Worm (Caenorhabditis elegans): ENCODE results near the gene C30G12.2.

The C30G12.2 gene

DNA sequence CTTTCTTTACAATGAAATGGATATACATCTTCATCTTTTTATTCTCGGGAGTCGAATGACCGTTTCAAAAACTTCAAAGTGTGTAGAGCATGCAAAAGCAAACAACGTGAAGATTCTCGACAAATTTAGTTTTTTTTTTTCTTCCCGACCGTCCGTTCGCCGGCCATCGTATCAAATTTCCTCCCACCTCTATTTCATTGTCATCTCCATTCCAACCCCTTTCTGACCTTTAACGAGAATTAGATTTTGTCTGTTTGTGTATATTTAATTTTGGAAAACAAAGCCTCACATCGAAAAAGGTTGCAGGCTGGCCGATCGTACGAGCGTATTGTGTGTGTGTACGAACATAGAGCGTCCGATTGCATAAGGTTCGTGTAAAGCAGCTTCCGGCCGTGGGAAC, 8.8 kb downstream of the C30G12.2 start, which contains the start of gene C30G12.1:
Gene C30G12.1 (plus strand): TSS at position 301 of the 400 bp plus-strand sequence.
- TF ChIP-seq egl-27 (tag; optimal IDR thresholded peaks at IDR 0.05) (no peak), ceh-32 (tag; optimal IDR thresholded peaks at IDR 0.05; ENCODE audit: poor library complexity) (no peak), hlh-11 (tag; optimal IDR thresholded peaks at IDR 0.05) (no peak), nhr-76 (tag; optimal IDR thresholded peaks at IDR 0.05) (no peak), F10B5.3 (tag; optimal IDR thresholded peaks at IDR 0.05) (no peak), mes-2 (tag; optimal IDR thresholded peaks at IDR 0.05; ENCODE audit: poor library complexity, severe bottlenecking) (no peak), nhr-237 (tag; optimal IDR thresholded peaks at IDR 0.05) (no peak), aly-2 (tag; optimal IDR thresholded peaks at IDR 0.05) (no peak), skn-1 (tag; optimal IDR thresholded peaks at IDR 0.05) (no peak), F26F4.8 (GFP tag; conservative IDR thresholded peaks at IDR 0.05) (no peak)

DNA sequence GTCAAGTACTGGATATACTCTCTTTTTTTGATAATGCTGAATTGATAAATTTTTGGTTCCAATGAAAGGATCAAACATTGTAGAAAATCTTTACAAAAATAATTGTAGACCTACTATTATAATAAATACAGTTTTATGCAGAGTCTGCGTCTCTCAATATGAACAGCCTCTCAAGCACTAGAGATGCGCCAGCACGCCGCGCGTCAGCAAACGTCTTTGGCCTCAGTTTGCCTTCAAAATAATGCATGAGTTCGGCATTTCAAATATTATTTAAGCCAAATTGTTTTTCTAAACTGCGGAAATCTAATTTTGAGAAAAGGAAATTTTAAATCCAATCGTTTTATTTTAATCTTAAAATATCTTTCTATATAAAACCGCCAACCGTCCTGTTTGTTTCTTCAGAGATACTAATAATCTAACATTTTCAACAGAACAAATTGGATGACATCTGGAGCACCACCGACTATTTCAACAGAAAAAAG, 11.5 kb downstream of the C30G12.2 start, which contains the start of gene cul-4:
Gene cul-4 (plus strand): TSS at position 432 of the 482 bp plus-strand sequence.
- TF ChIP-seq unc-130 (GFP tag; optimal IDR thresholded peaks at IDR 0.05) (peak; percentile 71), Y48G9A.11 (GFP tag; IDR thresholded peaks at IDR 0.05) (peak; percentile 82), snpc-1.2 (GFP tag; IDR thresholded peaks at IDR 0.05) (0 out of 2 replicates have a peak, but pooled peaks have one; percentile 64), ztf-11 (tag; optimal IDR thresholded peaks at IDR 0.05) (no peak), nhr-102 (tag; optimal IDR thresholded peaks at IDR 0.05) (no peak), Y75B8A.6 (GFP tag; IDR thresholded peaks at IDR 0.05) (no peak), Y5F2A.4 (GFP tag; optimal IDR thresholded peaks at IDR 0.05) (no peak), F44E2.7 (GFP tag; IDR thresholded peaks at IDR 0.05) (no peak), F49E8.2 (tag; optimal IDR thresholded peaks at IDR 0.05; ENCODE audit: borderline replicate concordance) (peak; percentile 90), lin-13 (GFP tag; optimal IDR thresholded peaks at IDR 0.05) (peak; percentile 25), vab-7 (GFP tag; IDR thresholded peaks at IDR 0.05) (no peak), zag-1 (tag; optimal IDR thresholded peaks at IDR 0.05) (no peak), lin-38 (GFP tag; IDR thresholded peaks at IDR 0.05) (peak; percentile 84), F10B5.3 (tag; optimal IDR thresholded peaks at IDR 0.05) (peak; percentile 40), zip-11 (GFP tag; IDR thresholded peaks at IDR 0.05) (no peak), lin-15B (tag; optimal IDR thresholded peaks at IDR 0.05) (peak; percentile 13), duxl-1 (tag; optimal IDR thresholded peaks at IDR 0.05; ENCODE audit: poor library complexity) (peak; percentile 87), mdl-1 (tag; optimal IDR thresholded peaks at IDR 0.05) (no peak), dmd-9 (GFP tag; IDR thresholded peaks at IDR 0.05) (no peak), R02D3.7 (tag; optimal IDR thresholded peaks at IDR 0.05) (no peak), mxl-3 (GFP tag; optimal IDR thresholded peaks at IDR 0.05) (no peak), mes-2 (tag; optimal IDR thresholded peaks at IDR 0.05; ENCODE audit: poor library complexity, severe bottlenecking) (peak; percentile 92), lsy-2 (tag; optimal IDR thresholded peaks at IDR 0.05) (no peak), F26F4.8 (GFP tag; conservative IDR thresholded peaks at IDR 0.05) (no peak), hlh-30 (tag; optimal IDR thresholded peaks at IDR 0.05; ENCODE audit: insufficient read depth) (no peak), unc-62 (GFP tag; optimal IDR thresholded peaks at IDR 0.05 in 1 of 2) (no peak), unc-62 (tag; optimal IDR thresholded peaks at IDR 0.05) (no peak), hmg-1.1 (GFP tag; IDR thresholded peaks at IDR 0.05) (peak; percentile 48), aha-1 (tag) (peak; percentile 96), pha-4 (GFP tag; IDR thresholded peaks at IDR 0.05) (no peak), pha-4 (tag; optimal IDR thresholded peaks at IDR 0.05) (no peak), attf-4 (tag; optimal IDR thresholded peaks at IDR 0.05) (no peak), ZK546.5 (tag; optimal IDR thresholded peaks at IDR 0.05) (no peak), daf-19 (GFP tag; conservative IDR thresholded peaks at IDR 0.05) (no peak), unc-39 (tag; optimal IDR thresholded peaks at IDR 0.05) (no peak), nhr-11 (tag; optimal IDR thresholded peaks at IDR 0.05) (no peak), hlh-11 (tag; optimal IDR thresholded peaks at IDR 0.05) (peak; percentile 75), daf-8 (GFP tag; IDR thresholded peaks at IDR 0.05) (no peak), mep-1 (tag; optimal IDR thresholded peaks at IDR 0.05) (no peak), F37D6.2 (tag; optimal IDR thresholded peaks at IDR 0.05) (no peak), lin-29 (GFP tag; IDR thresholded peaks at IDR 0.05) (no peak), dmd-6 (GFP tag; IDR thresholded peaks at IDR 0.05) (no peak), php-3 (GFP tag; IDR thresholded peaks at IDR 0.05) (peak; percentile 23; the same call in 1 of the 2 replicates), nhr-6 (tag; optimal IDR thresholded peaks at IDR 0.05) (peak; percentile 30)
